Worm (Caenorhabditis elegans) whole organism, L1 larva: Measurements from ENCODE around the gene C34C12.7.

ENCODE experiments used
- aly-2 ChIP-seq: fragments of 150-350 bp; optimal IDR thresholded peaks from 2 replicates; lab custom pipeline; 2014; ENCODE audit warnings: missing biosample characterization, missing genetic modification characterization
- ama-1 ChIP-seq: fragments of 150-350 bp; optimal IDR thresholded peaks from 2 replicates; lab custom pipeline; 2014
- dsc-1 ChIP-seq: sonication (generic microtip); optimal IDR thresholded peaks from 2 replicates; lab custom pipeline; 2016; ENCODE audit warnings: mild to moderate bottlenecking, missing genetic modification characterization, missing compliant biosample characterization
- elt-3 ChIP-seq, 6 experiments: fragments of 150-350 bp in 1 of 6; sonication (generic microtip); optimal IDR thresholded peaks; 2 replicates each; lab custom pipeline; 2017 to 2018; ENCODE audit warnings: missing biosample characterization in 6 of 6, missing genetic modification characterization in 6 of 6, inconsistent platforms in 1 of 6
- jun-1 ChIP-seq: fragments of 150-350 bp; optimal IDR thresholded peaks from 2 replicates; lab custom pipeline; 2014; ENCODE audit warnings: missing biosample characterization, missing genetic modification reagents, missing genetic modification characterization
- mep-1 ChIP-seq: fragments of 150-350 bp; optimal IDR thresholded peaks from 2 replicates; lab custom pipeline; 2014; ENCODE audit warnings: missing biosample characterization, missing genetic modification characterization
- nhr-76 ChIP-seq: sonication (generic microtip); optimal IDR thresholded peaks from 2 replicates; lab custom pipeline; 2017; ENCODE audit warnings: missing biosample characterization, missing genetic modification characterization
- nhr-77 ChIP-seq: fragments of 150-350 bp; optimal IDR thresholded peaks from 2 replicates; lab custom pipeline; 2014; ENCODE audit warnings: missing biosample characterization, missing genetic modification characterization
- skn-1 ChIP-seq: fragments of 150-350 bp; optimal IDR thresholded peaks from 2 replicates; lab custom pipeline; 2014; ENCODE audit warnings: missing biosample characterization, missing genetic modification characterization

DNA sequence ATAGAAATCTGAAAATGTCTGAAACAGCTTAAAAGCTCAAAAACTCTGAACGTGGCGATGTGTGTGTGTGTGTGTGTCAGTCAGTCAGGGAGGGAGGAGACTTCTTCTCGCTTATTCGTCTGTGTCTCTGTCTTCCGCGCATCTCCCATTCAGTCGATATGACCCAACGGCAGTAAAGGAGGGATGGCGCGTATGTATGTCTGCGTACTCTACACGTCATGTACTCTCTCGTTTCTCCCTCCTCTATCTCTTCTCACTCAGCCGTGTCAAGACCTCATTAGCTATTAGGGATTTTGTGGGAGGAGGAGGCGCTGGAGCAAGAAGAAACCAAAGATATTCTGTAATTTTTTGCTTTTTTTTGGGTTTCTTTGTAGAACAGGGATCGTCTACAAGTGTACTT is 43.9 kb upstream of the C34C12.7 start:
- TF ChIP-seq jun-1 (tag; lab: Kevin White, UChicago) (peak; percentile 43), skn-1 (no peak), mep-1 (peak; percentile 82), nhr-76 (tag; lab: Kevin White, UChicago) (no peak), nhr-77 (tag; lab: Kevin White, UChicago) (no peak), elt-3 (tag; optimal IDR thresholded peaks at IDR 0.05; lab: Kevin White, UChicago) (no peak), aly-2 (tag; lab: Kevin White, UChicago) (no peak), dsc-1 (peak; percentile 47), ama-1 (peak; percentile 18)
